Worm (Caenorhabditis elegans) whole organism, L3 larva: ENCODE data around the gene acox-3.

ENCODE experiments used
- aly-2 ChIP-seq: fragments of 150-350 bp; optimal IDR thresholded peaks from 2 replicates; lab custom pipeline; 2014; ENCODE audit warnings: missing biosample characterization, missing genetic modification characterization
- ama-1 ChIP-seq: fragments of 150-350 bp; optimal IDR thresholded peaks from 2 replicates; lab custom pipeline; 2018
- ceh-16 ChIP-seq: sonication (generic microtip); optimal IDR thresholded peaks from 2 replicates; lab custom pipeline; 2017; ENCODE audit warnings: missing biosample characterization, missing genetic modification characterization
- elt-1 ChIP-seq: fragments of 150-350 bp; optimal IDR thresholded peaks from 2 replicates; lab custom pipeline; 2014; ENCODE audit warnings: missing biosample characterization, missing genetic modification characterization
- elt-2 ChIP-seq: sonication (generic microtip); optimal IDR thresholded peaks from 2 replicates; lab custom pipeline; 2016; ENCODE audit warnings: missing genetic modification reagents, mild to moderate bottlenecking, missing genetic modification characterization, missing compliant biosample characterization
- fos-1 ChIP-seq: fragments of 150-350 bp; optimal IDR thresholded peaks from 2 replicates; lab custom pipeline; 2014; ENCODE audit warnings: missing biosample characterization, missing genetic modification characterization
- jun-1 ChIP-seq: fragments of 150-350 bp; optimal IDR thresholded peaks from 2 replicates; lab custom pipeline; 2014; ENCODE audit warnings: missing biosample characterization, missing genetic modification reagents, missing genetic modification characterization
- lin-39 ChIP-seq: fragments of 150-350 bp; optimal IDR thresholded peaks from 2 replicates; lab custom pipeline; 2018; ENCODE audit warnings: missing biosample characterization, missing genetic modification reagents, missing genetic modification characterization
- lsy-12 ChIP-seq: sonication (generic microtip); optimal IDR thresholded peaks from 2 replicates; lab custom pipeline; 2016; ENCODE audit warnings: mild to moderate bottlenecking, missing genetic modification characterization, missing compliant biosample characterization
- mml-1 ChIP-seq: fragments of 150-350 bp; sonication (generic microtip); optimal IDR thresholded peaks from 3 replicates; lab custom pipeline; 2014; ENCODE audit warnings: missing biosample characterization, missing genetic modification characterization
- nfya-1 ChIP-seq: sonication (generic microtip); optimal IDR thresholded peaks from 2 replicates; lab custom pipeline; 2017; ENCODE audit warnings: missing genetic modification characterization, mild to moderate bottlenecking, missing compliant biosample characterization, antibody characterized with exemption, moderate library complexity; ENCODE audit not compliant: insufficient read depth
- nhr-12 ChIP-seq: fragments of 150-350 bp; optimal IDR thresholded peaks from 2 replicates; lab custom pipeline; 2014; ENCODE audit warnings: missing biosample characterization, missing genetic modification characterization
- nhr-23 ChIP-seq: fragments of 150-350 bp; optimal IDR thresholded peaks from 2 replicates; lab custom pipeline; 2014; ENCODE audit warnings: missing biosample characterization, missing genetic modification reagents, missing genetic modification characterization
- nhr-237 ChIP-seq: fragments of 150-350 bp; optimal IDR thresholded peaks from 2 replicates; lab custom pipeline; 2014; ENCODE audit warnings: missing biosample characterization, missing genetic modification characterization
- nhr-76 ChIP-seq: fragments of 150-350 bp; sonication (generic microtip); optimal IDR thresholded peaks from 5 replicates; lab custom pipeline; 2014; ENCODE audit warnings: missing biosample characterization, missing genetic modification characterization
- pha-4 ChIP-seq: fragments of 150-350 bp; optimal IDR thresholded peaks from 2 replicates; lab custom pipeline; 2014; ENCODE audit warnings: missing biosample characterization, missing genetic modification reagents, missing genetic modification characterization
- pqm-1 ChIP-seq: fragments of 150-350 bp; optimal IDR thresholded peaks from 2 replicates; lab custom pipeline; 2017; ENCODE audit warnings: missing biosample characterization, missing genetic modification characterization, inconsistent platforms
- sea-2 ChIP-seq: fragments of 150-350 bp; sonication (generic microtip); optimal IDR thresholded peaks from 4 replicates; lab custom pipeline; 2014; ENCODE audit warnings: missing biosample characterization, missing genetic modification reagents, missing genetic modification characterization
- skn-1 ChIP-seq: fragments of 150-350 bp; optimal IDR thresholded peaks from 2 replicates; lab custom pipeline; 2014; ENCODE audit warnings: missing biosample characterization, missing genetic modification characterization
- snpc-4 ChIP-seq: fragments of 150-350 bp; optimal IDR thresholded peaks from 2 replicates; lab custom pipeline; 2014; ENCODE audit warnings: missing biosample characterization, missing genetic modification characterization
- tbx-2 ChIP-seq: sonication (generic microtip); optimal IDR thresholded peaks from 2 replicates; lab custom pipeline; 2016; ENCODE audit warnings: mild to moderate bottlenecking, missing genetic modification characterization, missing compliant biosample characterization
- unc-39 ChIP-seq: sonication (generic microtip); optimal IDR thresholded peaks from 4 replicates; lab custom pipeline; 2017; ENCODE audit warnings: missing biosample characterization, missing genetic modification characterization
- unc-62 ChIP-seq: fragments of 150-350 bp; sonication (generic microtip); optimal IDR thresholded peaks from 4 replicates; lab custom pipeline; 2014; ENCODE audit warnings: missing biosample characterization, missing genetic modification reagents, missing genetic modification characterization
- ztf-4 ChIP-seq: fragments of 150-350 bp; optimal IDR thresholded peaks from 2 replicates; lab custom pipeline; 2014; ENCODE audit warnings: missing biosample characterization, missing genetic modification characterization

acox-3 gene

DNA sequence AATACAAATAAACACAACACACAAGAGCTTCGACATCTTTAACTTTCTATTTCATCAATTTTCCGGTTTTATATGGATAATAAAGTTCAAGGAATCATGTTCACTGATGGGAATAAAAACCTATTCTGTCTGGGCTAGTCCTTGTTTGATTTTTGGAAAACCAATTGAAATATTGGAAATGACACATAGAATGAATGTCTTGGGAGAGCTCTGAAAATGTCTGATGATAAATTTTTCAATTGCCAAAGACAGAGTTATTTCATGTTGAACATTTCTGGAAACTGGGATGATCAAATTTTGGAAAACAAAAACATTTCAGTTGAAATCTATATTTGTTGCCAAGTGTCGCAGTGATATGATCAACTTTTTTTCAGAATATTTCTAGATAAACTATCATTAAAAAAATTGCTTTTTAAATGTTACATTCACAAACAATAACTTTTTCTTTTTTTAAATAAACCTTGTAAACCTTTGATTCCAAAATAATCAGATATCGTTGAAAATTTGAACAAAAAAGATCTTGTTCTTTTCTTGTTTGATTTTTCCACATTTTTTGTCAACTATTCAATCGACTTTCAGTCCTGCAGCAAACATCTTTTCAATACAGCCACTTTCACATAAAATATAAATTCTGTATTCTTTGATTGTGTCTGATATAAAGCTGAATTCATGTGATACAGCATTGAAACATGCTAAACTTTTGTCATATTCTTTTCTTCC, 10.6 kb downstream of the acox-3 start, which contains the start of the genes F58F9.6 and F58F9.8:
F58F9.6 (minus strand) TSS at position 101 of the 720 bp plus-strand sequence.
F58F9.8 (plus strand) TSS at position 670 of the 720 bp plus-strand sequence.
- no peak for TF ChIP-seq nhr-237 (tag; lab: Kevin White, UChicago)
- no peak for TF ChIP-seq snpc-4 (tag; lab: Kevin White, UChicago)
- no peak for TF ChIP-seq nfya-1 (tag; lab: Kevin White, UChicago)
- no peak for TF ChIP-seq skn-1 (tag; lab: Kevin White, UChicago)
- TF ChIP-seq nhr-23: no peak
- no peak for TF ChIP-seq elt-2
- TF ChIP-seq aly-2 (tag; lab: Kevin White, UChicago): no peak
- no peak for TF ChIP-seq lsy-12 (tag; lab: Kevin White, UChicago)

DNA sequence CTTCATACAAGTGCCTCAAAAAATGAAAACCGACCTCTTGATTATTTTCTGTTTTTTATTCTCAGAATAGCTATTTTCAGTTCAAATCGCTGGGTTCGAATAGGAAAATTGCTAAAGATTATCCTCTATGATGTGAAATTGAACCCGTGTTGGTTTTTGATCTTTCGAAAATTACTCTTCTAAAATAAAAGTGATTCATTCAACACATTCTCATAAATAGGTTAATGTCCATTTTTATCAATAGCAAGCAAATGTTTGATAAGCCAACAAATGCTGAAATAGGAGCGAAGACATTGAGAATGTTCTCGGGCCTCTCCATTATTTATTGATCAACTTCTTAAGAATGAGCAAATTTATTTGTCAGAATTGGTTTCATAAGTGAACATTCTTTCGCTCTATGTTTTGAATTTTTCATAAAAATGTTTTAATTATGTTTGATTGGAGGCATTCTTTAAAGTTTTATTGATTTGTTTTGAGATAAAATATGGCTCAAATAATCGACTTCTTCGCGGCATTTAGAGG, 15.5 kb downstream of the acox-3 start, which contains the start of gene F58F9.3:
F58F9.3 (plus strand) TSS at position 472 of the 522 bp plus-strand sequence.
- TF ChIP-seq pqm-1 (peak; percentile 81), lin-39 (tag; lab: Kevin White, UChicago) (no peak), ztf-4 (tag; lab: Kevin White, UChicago) (no peak), elt-2 (peak; percentile 74), pha-4 (tag; lab: Kevin White, UChicago) (peak; percentile 31)

- TF ChIP-seq elt-2: peak; percentile 43
- no peak for TF ChIP-seq elt-1 (tag; lab: Kevin White, UChicago)
- no peak for TF ChIP-seq sea-2 (GFP tag; lab: Kevin White, UChicago)
Observed at ce11 chrIV:6230560-6231073, 17.7 kb downstream of the acox-3 start, which contains the start of gene F58F9.4. Gene F58F9.4 (plus strand): TSS chrIV:6231023.

DNA sequence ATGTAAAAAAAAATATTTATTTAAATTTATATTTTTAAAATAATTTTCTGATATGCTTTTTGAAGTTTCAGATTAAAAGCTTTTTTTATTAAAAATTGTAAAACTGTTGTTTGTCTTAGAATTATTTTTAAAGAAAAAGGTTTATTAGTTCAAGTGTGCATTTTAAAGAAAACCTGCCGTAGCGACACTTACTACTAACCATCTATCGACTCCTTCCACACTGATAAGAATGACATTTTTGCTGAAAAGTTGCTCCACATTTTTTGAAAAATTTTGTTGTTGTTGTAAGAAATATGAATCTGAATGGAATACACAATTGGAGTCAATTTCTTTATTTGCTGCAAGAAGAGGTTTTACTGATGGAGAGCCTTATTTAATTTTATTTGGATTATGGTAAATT, 20.3 kb downstream of the acox-3 start, which contains the start of gene C49A9.1:
C49A9.1 (plus strand) TSS at position 217 of the 400 bp plus-strand sequence.
- peak; percentile 41 for TF ChIP-seq elt-2
- TF ChIP-seq jun-1 (tag; lab: Kevin White, UChicago): no peak

ce11 chrIV:6225143-6225542, 23.1 kb downstream of the acox-3 start, which contains the start of gene C49A9.2:
Gene C49A9.2 (plus strand): TSS chrIV:6225443.
- no peak for TF ChIP-seq ama-1 (lab: Kevin White, UChicago)
- peak; percentile 16 for TF ChIP-seq elt-2
- TF ChIP-seq, all 47 proteins: peak for 1

DNA sequence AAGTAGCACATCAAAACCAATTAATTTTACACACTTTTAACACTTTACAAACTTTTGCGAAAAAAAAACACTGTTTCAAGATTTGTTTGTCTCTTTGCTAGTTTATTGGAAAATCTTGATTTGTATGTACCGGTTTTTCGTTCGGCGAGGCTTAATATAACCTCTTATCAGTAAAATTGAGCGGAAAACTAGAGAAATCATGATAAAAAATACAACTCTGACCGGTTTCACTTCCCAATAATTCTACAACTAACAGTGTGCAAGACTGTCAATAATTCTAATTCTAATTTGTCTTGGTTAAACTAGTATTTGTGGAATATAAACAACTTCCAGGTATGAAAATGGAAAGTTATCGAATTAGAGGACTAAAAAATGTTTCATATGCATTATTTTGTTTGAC, 26.4 kb downstream of the acox-3 start, which contains the start of gene C49A9.3:
C49A9.3 (plus strand) TSS at position 212 of the 400 bp plus-strand sequence.
- TF ChIP-seq mml-1 (tag; lab: Kevin White, UChicago): no peak
- TF ChIP-seq nfya-1 (tag; lab: Kevin White, UChicago): no peak
- no peak for TF ChIP-seq nhr-12 (tag; lab: Kevin White, UChicago)
- TF ChIP-seq ztf-4 (tag; lab: Kevin White, UChicago): no peak
- TF ChIP-seq pha-4 (tag; lab: Kevin White, UChicago): peak; percentile 6
- no peak for TF ChIP-seq tbx-2 (tag; lab: Kevin White, UChicago)
- TF ChIP-seq aly-2 (tag; lab: Kevin White, UChicago): no peak
- TF ChIP-seq pqm-1: peak; percentile 44
- TF ChIP-seq ceh-16 (tag; lab: Kevin White, UChicago): no peak
- no peak for TF ChIP-seq nhr-76 (tag; lab: Kevin White, UChicago)
- TF ChIP-seq nhr-23: no peak
- TF ChIP-seq unc-62: no peak
- peak; percentile 75 for TF ChIP-seq elt-2
- TF ChIP-seq unc-39: no peak
- TF ChIP-seq fos-1 (tag; lab: Kevin White, UChicago): no peak

ce11 chrIV:6220142-6220541, 28.1 kb downstream of the acox-3 start:
- peak; percentile 29 for TF ChIP-seq elt-2

- TF ChIP-seq pqm-1 (peak; percentile 39), skn-1 (tag; lab: Kevin White, UChicago) (no peak), elt-2 (peak; percentile 73)
Observed at ce11 chrIV:6219429-6219828, 28.9 kb downstream of the acox-3 start, which contains the start of gene C49A9.4. Gene C49A9.4 (plus strand): TSS chrIV:6219693.
